Worm (Caenorhabditis elegans): ENCODE data around the gene irld-52.

Gene irld-52

DNA sequence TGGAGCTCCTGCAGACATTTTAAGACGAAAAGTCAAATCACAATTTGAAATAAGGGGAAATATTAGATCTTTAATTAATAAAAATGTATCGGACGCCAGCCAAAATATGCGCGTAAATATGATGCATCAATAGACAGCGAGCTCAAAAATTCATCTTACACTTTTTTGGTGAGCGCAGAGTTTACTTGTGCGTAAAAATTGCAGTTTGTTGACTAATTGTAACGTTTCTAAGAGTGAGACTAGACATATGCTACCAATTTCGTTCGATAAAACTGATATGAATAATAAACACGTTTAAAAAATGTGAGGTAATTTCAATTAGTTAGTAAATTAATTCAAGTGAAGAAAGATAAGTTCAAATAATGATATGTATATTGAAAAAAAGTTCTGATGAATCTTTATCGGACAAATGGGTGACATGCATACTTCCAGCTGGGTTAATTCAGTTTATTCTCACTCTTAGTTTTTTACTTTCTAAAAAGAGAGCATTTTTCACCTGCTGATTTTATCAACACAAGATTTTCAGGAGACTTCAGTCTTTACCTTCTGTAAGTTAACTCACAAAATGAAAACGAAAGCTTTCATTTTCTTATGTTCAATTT lies at the start of gene irld-52, which contains the start of gene nhr-285:
Gene irld-52, plus strand, starts transcription at position 552 of the 602 bp plus-strand sequence.
Gene nhr-285, minus strand, starts transcription at position 101 of the 602 bp plus-strand sequence.
- TF ChIP-seq zim-3 (tag; optimal IDR thresholded peaks at IDR 0.05) (no peak), lag-1 (GFP tag; IDR thresholded peaks at IDR 0.05) (no peak), rec-8 (tag; optimal IDR thresholded peaks at IDR 0.05) (no peak), C06A6.2 (GFP tag; conservative IDR thresholded peaks at IDR 0.05) (no peak), ccch-3 (GFP tag; optimal IDR thresholded peaks at IDR 0.05) (no peak), egl-44 (GFP tag; IDR thresholded peaks at IDR 0.05) (no peak), lsy-27 (tag; optimal IDR thresholded peaks at IDR 0.05; ENCODE audit: borderline replicate concordance, insufficient read depth) (no peak), cebp-2 (GFP tag; IDR thresholded peaks at IDR 0.05) (no peak), C17E4.6 (GFP tag; IDR thresholded peaks at IDR 0.05) (no peak), F57A8.1 (GFP tag; optimal IDR thresholded peaks at IDR 0.05) (no peak), ZK185.1 (tag; optimal IDR thresholded peaks at IDR 0.05; ENCODE audit: poor library complexity, severe bottlenecking) (no peak), D2030.7 (GFP tag; IDR thresholded peaks at IDR 0.05) (no peak), dpl-1 (GFP tag; optimal IDR thresholded peaks at IDR 0.05) (no peak), efl-1 (GFP tag; optimal IDR thresholded peaks at IDR 0.05) (no peak), tbp1 (GFP tag; optimal IDR thresholded peaks at IDR 0.05) (no peak), nfya-2 (GFP tag; IDR thresholded peaks at IDR 0.05) (no peak)

DNA sequence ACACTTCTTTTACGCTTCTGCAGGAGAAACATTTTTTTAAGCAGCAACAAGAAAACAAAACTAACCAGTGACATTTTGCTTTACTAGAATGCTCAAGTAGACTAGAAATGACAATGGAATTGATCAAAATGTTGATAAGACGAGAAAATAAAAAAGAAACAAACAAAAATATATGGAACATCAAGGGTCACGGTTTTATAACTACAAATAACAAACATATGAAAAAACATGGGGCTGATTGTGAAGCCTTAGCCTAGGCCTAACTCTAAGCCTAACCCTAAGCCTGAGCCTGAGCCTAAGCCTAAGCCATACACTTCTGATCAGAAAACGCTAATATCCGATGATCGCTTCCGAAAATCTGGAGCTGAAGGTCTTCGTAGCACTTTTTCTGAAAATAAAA lies 49.0 kb upstream of the irld-52 start, which contains the start of gene Y6E2A.10:
Gene Y6E2A.10, minus strand, starts transcription at position 101 of the 400 bp plus-strand sequence.
- no peak for TF ChIP-seq repo-1 (tag; optimal IDR thresholded peaks at IDR 0.05)
- TF ChIP-seq madf-8 (GFP tag; conservative IDR thresholded peaks at IDR 0.05): no peak
- no peak for TF ChIP-seq lin-26 (GFP tag; IDR thresholded peaks at IDR 0.05)
- TF ChIP-seq K12H6.12 (tag; optimal IDR thresholded peaks at IDR 0.05): no peak
- no peak for TF ChIP-seq dpff-1 (tag; optimal IDR thresholded peaks at IDR 0.05)
- no peak for TF ChIP-seq C17E4.6 (GFP tag; IDR thresholded peaks at IDR 0.05)
- TF ChIP-seq sptf-2 (GFP tag; optimal IDR thresholded peaks at IDR 0.05): no peak
- no peak for TF ChIP-seq lin-35 (GFP tag; optimal IDR thresholded peaks at IDR 0.05)
- TF ChIP-seq nhr-179 (tag; optimal IDR thresholded peaks at IDR 0.05): no peak
- TF ChIP-seq Y67H2A.10 (GFP tag; conservative IDR thresholded peaks at IDR 0.05): no peak
- TF ChIP-seq ztf-18 (tag; optimal IDR thresholded peaks at IDR 0.05): no peak
- no peak for TF ChIP-seq K11D2.4 (GFP tag; IDR thresholded peaks at IDR 0.05)
- no peak for TF ChIP-seq mel-28 (tag; optimal IDR thresholded peaks at IDR 0.05; ENCODE audit: borderline replicate concordance)
- no peak for TF ChIP-seq nhr-27 (tag; optimal IDR thresholded peaks at IDR 0.05)
- TF ChIP-seq T26A5.8 (tag; optimal IDR thresholded peaks at IDR 0.05): no peak
- TF ChIP-seq mcd-1 (GFP tag; IDR thresholded peaks at IDR 0.05): no peak
- TF ChIP-seq tlf-1 (GFP tag; optimal IDR thresholded peaks at IDR 0.05): no peak
- TF ChIP-seq sea-2 (GFP tag; IDR thresholded peaks at IDR 0.05): no peak

DNA sequence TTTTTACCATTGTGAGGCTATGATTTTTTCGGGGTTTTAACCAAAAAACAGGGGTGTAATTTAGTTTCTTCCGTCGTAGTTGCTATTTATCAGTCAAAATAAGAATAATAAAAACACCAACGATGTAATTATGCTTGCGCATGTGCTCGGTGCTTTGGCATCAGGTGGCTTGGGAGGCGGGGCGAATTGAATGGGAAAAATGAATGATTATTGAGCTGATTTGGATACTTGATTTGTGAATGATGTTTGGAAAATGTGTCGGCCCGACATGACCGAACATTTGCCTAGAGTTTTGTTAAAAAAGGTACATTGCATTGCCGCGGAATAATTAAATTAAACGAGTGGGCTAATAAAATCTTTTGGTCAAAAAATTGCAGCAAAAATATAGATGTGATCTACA lies 47.3 kb upstream of the irld-52 start, which contains the start of gene str-38:
Gene str-38, minus strand, starts transcription at position 101 of the 400 bp plus-strand sequence.
- TF ChIP-seq ztf-3 (GFP tag; optimal IDR thresholded peaks at IDR 0.05): no peak
- no peak for TF ChIP-seq lir-1 (GFP tag; conservative IDR thresholded peaks at IDR 0.05)
- no peak for TF ChIP-seq Y79H2A.3 (GFP tag; conservative IDR thresholded peaks at IDR 0.05)
- no peak for TF ChIP-seq rec-8 (tag; optimal IDR thresholded peaks at IDR 0.05)
- no peak for TF ChIP-seq rpc-1 (optimal IDR thresholded peaks at IDR 0.05)
- no peak for TF ChIP-seq rpc-1 (tag; optimal IDR thresholded peaks at IDR 0.05)
- no peak for TF ChIP-seq ztf-26 (tag; optimal IDR thresholded peaks at IDR 0.05)
- TF ChIP-seq rcor-1 (GFP tag; IDR thresholded peaks at IDR 0.05): no peak
- no peak for TF ChIP-seq unc-62 (GFP tag; optimal IDR thresholded peaks at IDR 0.05)
- no peak for TF ChIP-seq K11D2.4 (GFP tag; IDR thresholded peaks at IDR 0.05)
- no peak for TF ChIP-seq tbx-9 (tag; optimal IDR thresholded peaks at IDR 0.05; ENCODE audit: borderline replicate concordance)
- no peak for TF ChIP-seq xnd-1 (tag; optimal IDR thresholded peaks at IDR 0.05)
- no peak for TF ChIP-seq K12H6.12 (tag; optimal IDR thresholded peaks at IDR 0.05)
- no peak for TF ChIP-seq F39B2.1 (GFP tag; IDR thresholded peaks at IDR 0.05)
- no peak for TF ChIP-seq D2030.7 (GFP tag; IDR thresholded peaks at IDR 0.05)
- no peak for TF ChIP-seq somi-1 (GFP tag; optimal IDR thresholded peaks at IDR 0.05)
- no peak for TF ChIP-seq nfya-1 (tag; optimal IDR thresholded peaks at IDR 0.05; ENCODE audit: borderline replicate concordance, insufficient read depth)
- no peak for TF ChIP-seq T07F8.4 (tag; optimal IDR thresholded peaks at IDR 0.05)
